Worm (Caenorhabditis elegans) whole organism, young adult: ENCODE data around the gene nstp-9.

ENCODE experiments used
- B0019.2 ChIP-seq: fragments of 200-800 bp; sonication (Bioruptor generic); conservative IDR thresholded peaks from 2 replicates; pipeline ENCODE4 v1.3.6; 2022; ENCODE audit warnings: missing genetic modification reagents, missing genetic modification characterization, missing compliant biosample characterization
- C06A6.2 ChIP-seq: fragments of 200-800 bp; sonication (Bioruptor generic); conservative IDR thresholded peaks from 2 replicates; pipeline ENCODE4 v1.3.6; 2022; ENCODE audit warnings: missing genetic modification characterization, missing compliant biosample characterization
- C17E4.6 ChIP-seq: fragments of 200-800 bp; sonication (Bioruptor generic); IDR thresholded peaks from 2 replicates; pipeline ENCODE4 v1.3.6; 2022; ENCODE audit warnings: missing genetic modification reagents, missing genetic modification characterization, missing compliant biosample characterization
- F10E7.11 ChIP-seq: sonication (generic microtip); optimal IDR thresholded peaks from 2 replicates; lab custom pipeline; 2017; ENCODE audit warnings: mild to moderate bottlenecking, missing genetic modification characterization, moderate library complexity, missing compliant biosample characterization
- F23B12.7 ChIP-seq: sonication (generic microtip); optimal IDR thresholded peaks from 2 replicates; lab custom pipeline; 2017; ENCODE audit warnings: missing genetic modification characterization, mild to moderate bottlenecking, missing compliant biosample characterization, antibody characterized with exemption, moderate library complexity; ENCODE audit not compliant: insufficient read depth
- F37B4.10 ChIP-seq: fragments of 200-800 bp; sonication (Bioruptor generic); IDR thresholded peaks from 2 replicates; pipeline ENCODE4 v1.3.6; 2022; ENCODE audit warnings: missing genetic modification characterization, missing compliant biosample characterization
- F39B2.1 ChIP-seq: fragments of 200-800 bp; sonication (Bioruptor generic); IDR thresholded peaks from 2 replicates; pipeline ENCODE4 v1.3.6; 2022; ENCODE audit warnings: missing genetic modification reagents, missing genetic modification characterization, missing compliant biosample characterization
- F49E8.2 ChIP-seq: sonication (generic microtip); optimal IDR thresholded peaks from 3 replicates; lab custom pipeline; 2017; ENCODE audit warnings: missing genetic modification characterization, mild to moderate bottlenecking, missing compliant biosample characterization, antibody characterized with exemption, moderate library complexity; ENCODE audit not compliant: insufficient read depth
- F52B5.7 ChIP-seq: sonication (generic microtip); optimal IDR thresholded peaks from 2 replicates; lab custom pipeline; 2016; ENCODE audit warnings: mild to moderate bottlenecking, missing genetic modification characterization, missing compliant biosample characterization
- T07F8.4 ChIP-seq: sonication (generic microtip); optimal IDR thresholded peaks from 2 replicates; lab custom pipeline; 2016; ENCODE audit warnings: mild to moderate bottlenecking, missing genetic modification characterization, moderate library complexity, missing compliant biosample characterization
- Y67H2A.10 ChIP-seq: fragments of 200-800 bp; sonication (Bioruptor generic); conservative IDR thresholded peaks from 2 replicates; pipeline ENCODE4 v1.3.6; 2022; ENCODE audit warnings: missing genetic modification reagents, missing genetic modification characterization, missing compliant biosample characterization
- Y95B8A.8 ChIP-seq: fragments of 200-800 bp; sonication (Bioruptor generic); IDR thresholded peaks from 2 replicates; pipeline ENCODE4 v1.3.6; 2022; ENCODE audit warnings: missing genetic modification reagents, missing genetic modification characterization, missing compliant biosample characterization
- athp-1 ChIP-seq: sonication (generic microtip); optimal IDR thresholded peaks from 2 replicates; lab custom pipeline; 2017; ENCODE audit warnings: mild to moderate bottlenecking, missing genetic modification characterization, missing compliant biosample characterization
- ccch-3 ChIP-seq: fragments of 200-800 bp; sonication (Bioruptor generic); optimal IDR thresholded peaks from 2 replicates; lab custom pipeline; 2018; ENCODE audit warnings: mild to moderate bottlenecking, missing genetic modification characterization, missing compliant biosample characterization
- ceh-100 ChIP-seq: fragments of 200-800 bp; sonication (Bioruptor generic); IDR thresholded peaks from 2 replicates; pipeline ENCODE4 v1.3.6; 2022; ENCODE audit warnings: missing genetic modification reagents, missing genetic modification characterization, missing compliant biosample characterization
- ceh-27 ChIP-seq: fragments of 200-800 bp; sonication (Bioruptor generic); optimal IDR thresholded peaks from 2 replicates; lab custom pipeline; 2018; ENCODE audit warnings: mild to moderate bottlenecking, missing genetic modification characterization, moderate library complexity, missing compliant biosample characterization
- ceh-40 ChIP-seq: fragments of 200-800 bp; sonication (Bioruptor generic); IDR thresholded peaks from 2 replicates; pipeline ENCODE4 v1.3.6; 2022; ENCODE audit warnings: missing genetic modification characterization, missing compliant biosample characterization
- ceh-58 ChIP-seq: fragments of 200-800 bp; sonication (Bioruptor generic); IDR thresholded peaks from 2 replicates; pipeline ENCODE4 v1.3.6; 2022; ENCODE audit warnings: missing genetic modification characterization, missing compliant biosample characterization
- ceh-79 ChIP-seq: sonication (generic microtip); optimal IDR thresholded peaks from 2 replicates; lab custom pipeline; 2017; ENCODE audit warnings: mild to moderate bottlenecking, missing genetic modification characterization, missing compliant biosample characterization
- chd-7 ChIP-seq: sonication (generic microtip); optimal IDR thresholded peaks from 2 replicates; lab custom pipeline; 2016; ENCODE audit warnings: mild to moderate bottlenecking, missing genetic modification characterization, moderate library complexity, missing compliant biosample characterization
- dox-1 ChIP-seq: fragments of 200-800 bp; sonication (Bioruptor generic); IDR thresholded peaks from 2 replicates; pipeline ENCODE4 v1.3.6; 2022; ENCODE audit warnings: missing genetic modification reagents, missing genetic modification characterization, missing compliant biosample characterization
- ets-4 ChIP-seq: fragments of 200-800 bp; sonication (Bioruptor generic); optimal IDR thresholded peaks from 2 replicates; lab custom pipeline; 2018; ENCODE audit warnings: mild to moderate bottlenecking, missing genetic modification characterization, missing compliant biosample characterization
- fkh-3 ChIP-seq: sonication (generic microtip); optimal IDR thresholded peaks from 2 replicates; lab custom pipeline; 2016; ENCODE audit warnings: mild to moderate bottlenecking, missing genetic modification characterization, missing compliant biosample characterization
- gei-17 ChIP-seq: fragments of 200-800 bp; sonication (Bioruptor generic); optimal IDR thresholded peaks from 2 replicates; lab custom pipeline; 2018; ENCODE audit warnings: mild to moderate bottlenecking, missing genetic modification characterization, missing compliant biosample characterization
- him-1 ChIP-seq: sonication (generic microtip); optimal IDR thresholded peaks from 2 replicates; lab custom pipeline; 2016; ENCODE audit warnings: missing genotype, missing genetic modification reagents, missing genetic modification characterization, missing compliant biosample characterization
- hsf-1 ChIP-seq: fragments of 200-800 bp; sonication (Bioruptor generic); IDR thresholded peaks from 2 replicates; pipeline ENCODE4 v1.3.6; 2022; ENCODE audit warnings: missing genetic modification reagents, missing genetic modification characterization, missing compliant biosample characterization
- lin-40 ChIP-seq: sonication (generic microtip); optimal IDR thresholded peaks from 2 replicates; lab custom pipeline; 2016; ENCODE audit warnings: missing genetic modification characterization, mild to moderate bottlenecking, missing compliant biosample characterization, missing genotype, missing genetic modification reagents
- lsl-1 ChIP-seq: fragments of 200-800 bp; sonication (Bioruptor generic); optimal IDR thresholded peaks from 2 replicates; lab custom pipeline; 2018; ENCODE audit warnings: mild to moderate bottlenecking, missing genetic modification characterization, moderate library complexity, missing compliant biosample characterization
- lsy-27 ChIP-seq: sonication (generic microtip); optimal IDR thresholded peaks from 2 replicates; lab custom pipeline; 2017; ENCODE audit warnings: missing genetic modification characterization, mild to moderate bottlenecking, missing compliant biosample characterization, antibody characterized with exemption, missing genotype, borderline replicate concordance; ENCODE audit not compliant: insufficient read depth
- madf-10 ChIP-seq: sonication (generic microtip); optimal IDR thresholded peaks from 2 replicates; lab custom pipeline; 2016; ENCODE audit warnings: mild to moderate bottlenecking, missing genetic modification characterization, missing compliant biosample characterization
- madf-8 ChIP-seq: fragments of 200-800 bp; sonication (Bioruptor generic); conservative IDR thresholded peaks from 2 replicates; pipeline ENCODE4 v1.3.6; 2022; ENCODE audit warnings: missing genetic modification reagents, missing genetic modification characterization, missing compliant biosample characterization
- mel-28 ChIP-seq: sonication (generic microtip); optimal IDR thresholded peaks from 2 replicates; lab custom pipeline; 2016; ENCODE audit warnings: borderline replicate concordance, mild to moderate bottlenecking, missing genetic modification characterization, missing compliant biosample characterization
- nfya-1 ChIP-seq: sonication (generic microtip); optimal IDR thresholded peaks from 2 replicates; lab custom pipeline; 2017; ENCODE audit warnings: antibody characterized with exemption, missing compliant biosample characterization, missing genetic modification characterization, borderline replicate concordance; ENCODE audit not compliant: insufficient read depth
- nfya-2 ChIP-seq: fragments of 200-800 bp; sonication (Bioruptor generic); IDR thresholded peaks from 2 replicates; pipeline ENCODE4 v1.3.6; 2022; ENCODE audit warnings: missing genetic modification reagents, missing genetic modification characterization, missing compliant biosample characterization
- nfyb-1 ChIP-seq: fragments of 200-800 bp; sonication (Bioruptor generic); IDR thresholded peaks from 2 replicates; pipeline ENCODE4 v1.3.6; 2022; ENCODE audit warnings: missing genetic modification reagents, missing genetic modification characterization, missing compliant biosample characterization
- snpc-1.1 ChIP-seq: sonication (generic microtip); optimal IDR thresholded peaks from 2 replicates; lab custom pipeline; 2017; ENCODE audit warnings: missing genetic modification characterization, mild to moderate bottlenecking, missing compliant biosample characterization, antibody characterized with exemption, moderate library complexity, missing genotype, missing genetic modification reagents; ENCODE audit not compliant: insufficient read depth
- snpc-3.4 ChIP-seq: sonication (generic microtip); optimal IDR thresholded peaks from 2 replicates; lab custom pipeline; 2017; ENCODE audit warnings: missing genetic modification characterization, mild to moderate bottlenecking, missing compliant biosample characterization, antibody characterized with exemption, moderate library complexity, missing genotype, missing genetic modification reagents
- snpc-4 ChIP-seq, 5 experiments: fragments of 150-350 bp in 1 of 5; sonication (generic microtip) in 4 of 5; optimal IDR thresholded peaks; 2 replicates each; lab custom pipeline; 2014 to 2018; ENCODE audit warnings: missing genetic modification characterization in 5 of 5, missing biosample characterization in 3 of 5, antibody characterized with exemption in 2 of 5, mild to moderate bottlenecking in 2 of 5, missing compliant biosample characterization in 2 of 5, missing genotype in 2 of 5, moderate library complexity in 2 of 5, missing genetic modification reagents in 1 of 5
- unc-130 ChIP-seq: sonication (generic microtip); optimal IDR thresholded peaks from 2 replicates; lab custom pipeline; 2016; ENCODE audit warnings: missing genetic modification reagents, missing genetic modification characterization, missing compliant biosample characterization
- xnd-1 ChIP-seq: sonication (generic microtip); optimal IDR thresholded peaks from 2 replicates; lab custom pipeline; 2016; ENCODE audit warnings: missing genotype, missing genetic modification reagents, missing genetic modification characterization, missing compliant biosample characterization

The nstp-9 gene

DNA sequence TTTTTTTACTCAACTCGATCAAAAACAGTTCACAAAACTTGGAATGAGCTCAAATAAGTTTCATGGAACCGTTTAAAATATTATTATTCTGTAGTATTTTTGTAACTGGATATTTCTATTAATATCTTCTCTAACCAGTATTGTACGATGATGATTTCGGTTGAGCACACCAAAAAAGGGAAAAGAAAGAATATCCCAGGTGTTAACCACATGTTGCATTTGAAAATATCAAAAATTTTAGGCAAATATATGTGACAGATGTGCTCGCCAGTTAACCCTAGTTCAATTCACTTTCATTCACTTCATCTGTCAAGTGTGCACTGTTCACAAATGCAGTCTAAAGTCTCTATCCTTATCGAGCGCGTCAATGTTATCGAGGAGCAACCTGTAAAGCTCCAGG is 28.5 kb downstream of the nstp-9 start, which contains the start of gene F47B10.4:
TSS of gene F47B10.4 (plus strand) at position 301 of the 400 bp plus-strand sequence.
- no peak for TF ChIP-seq lsy-27 (tag; lab: Kevin White, UChicago)
- TF ChIP-seq F49E8.2 (tag; lab: Kevin White, UChicago): no peak
- no peak for TF ChIP-seq ceh-58 (GFP tag; lab: Robert Waterston, UW)
- TF ChIP-seq F23B12.7 (tag; lab: Kevin White, UChicago): no peak
- no peak for TF ChIP-seq athp-1 (tag; lab: Kevin White, UChicago)
- TF ChIP-seq chd-7 (tag; lab: Kevin White, UChicago): no peak
- TF ChIP-seq F52B5.7 (tag; lab: Kevin White, UChicago): no peak
- TF ChIP-seq ccch-3 (GFP tag; lab: Kevin White, UChicago): no peak
- no peak for TF ChIP-seq him-1
- no peak for TF ChIP-seq nfya-1
- no peak for TF ChIP-seq ceh-79 (tag; lab: Kevin White, UChicago)
- no peak for TF ChIP-seq fkh-3
- no peak for TF ChIP-seq mel-28 (tag; lab: Kevin White, UChicago)
- no peak for TF ChIP-seq Y95B8A.8
- no peak for TF ChIP-seq hsf-1 (GFP tag; lab: Robert Waterston, UW)
- TF ChIP-seq snpc-3.4: no peak
- TF ChIP-seq snpc-4 (GFP tag; optimal IDR thresholded peaks at IDR 0.05; lab: Kevin White, UChicago): no peak
- TF ChIP-seq snpc-4 (tag; optimal IDR thresholded peaks at IDR 0.05; lab: Kevin White, UChicago): no peak
- no peak for TF ChIP-seq snpc-1.1 (tag; lab: Kevin White, UChicago)
- no peak for TF ChIP-seq C17E4.6 (GFP tag; lab: Robert Waterston, UW)
- TF ChIP-seq ceh-100 (GFP tag; lab: Robert Waterston, UW): no peak

DNA sequence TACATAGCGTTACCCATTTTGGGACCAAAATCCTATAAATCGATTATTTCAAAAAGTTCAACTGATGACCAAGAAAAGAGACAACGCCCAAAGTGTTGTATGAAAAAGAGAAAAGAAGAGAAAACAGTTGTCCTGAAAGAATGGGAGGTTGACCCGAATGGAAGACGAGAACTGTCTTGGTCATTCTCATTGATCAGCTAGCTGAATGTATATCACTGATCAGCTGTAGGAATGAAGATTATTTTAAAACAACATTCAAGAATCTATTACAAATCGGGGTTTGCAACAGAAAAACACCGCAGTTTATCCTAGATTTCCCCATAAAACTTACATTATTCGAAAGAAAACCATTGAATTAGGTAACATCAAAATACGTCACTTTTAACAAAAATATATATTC is 29.1 kb downstream of the nstp-9 start, which contains the start of gene F47B10.5:
TSS of gene F47B10.5 (minus strand) at position 101 of the 400 bp plus-strand sequence.
- TF ChIP-seq xnd-1 (tag; lab: Kevin White, UChicago) (no peak), lsy-27 (tag; lab: Kevin White, UChicago) (no peak), madf-8 (GFP tag; lab: Robert Waterston, UW) (no peak), C06A6.2 (GFP tag; lab: Robert Waterston, UW) (no peak), F49E8.2 (tag; lab: Kevin White, UChicago) (no peak), gei-17 (no peak), T07F8.4 (tag; lab: Kevin White, UChicago) (no peak), F37B4.10 (GFP tag; lab: Robert Waterston, UW) (no peak), unc-130 (GFP tag; lab: Kevin White, UChicago) (no peak), nfya-1 (no peak), F39B2.1 (GFP tag; lab: Robert Waterston, UW) (no peak), F10E7.11 (tag; lab: Kevin White, UChicago) (no peak), ceh-27 (GFP tag; lab: Kevin White, UChicago) (no peak)

DNA sequence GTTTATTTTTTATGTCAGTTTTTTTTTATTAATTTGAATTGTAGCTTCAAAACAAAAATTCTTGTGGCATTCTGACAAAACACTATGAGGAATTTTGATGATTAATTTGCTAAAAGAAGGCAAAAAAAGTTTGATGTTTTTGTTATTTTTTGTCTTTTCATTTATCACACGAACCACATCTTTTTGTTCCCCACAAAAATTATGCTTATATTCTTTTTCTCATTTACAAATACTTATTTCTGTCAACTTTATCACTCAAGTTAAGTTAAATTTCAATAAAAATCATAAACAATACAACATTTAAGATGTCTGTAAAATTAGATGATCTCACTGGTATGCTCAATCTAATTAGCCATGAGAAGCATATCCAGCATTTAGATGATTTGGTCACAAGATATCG is 31.3 kb downstream of the nstp-9 start, which contains the start of gene F47B10.6:
TSS of gene F47B10.6 (plus strand) at position 301 of the 400 bp plus-strand sequence.
- TF ChIP-seq hsf-1 (GFP tag; lab: Robert Waterston, UW) (no peak), lsl-1 (GFP tag; lab: Kevin White, UChicago) (no peak), dox-1 (GFP tag; lab: Robert Waterston, UW) (no peak), athp-1 (tag; lab: Kevin White, UChicago) (no peak), ets-4 (no peak), nfyb-1 (GFP tag; lab: Robert Waterston, UW) (no peak), snpc-3.4 (no peak), ceh-27 (GFP tag; lab: Kevin White, UChicago) (no peak), ceh-40 (no peak), Y67H2A.10 (GFP tag; lab: Robert Waterston, UW) (no peak), lin-40 (no peak), nfya-2 (GFP tag; lab: Robert Waterston, UW) (no peak), madf-10 (tag; lab: Kevin White, UChicago) (no peak), C17E4.6 (GFP tag; lab: Robert Waterston, UW) (no peak), B0019.2 (GFP tag; lab: Robert Waterston, UW) (no peak), him-1 (no peak)
- TF ChIP-seq, all 124 proteins: peak for 0
